Worm (Caenorhabditis elegans) whole organism, L4 larva: ENCODE data around the gene B0250.18.

Experiments
- aly-2 ChIP-seq: sonication (generic microtip); optimal IDR thresholded peaks from 2 replicates; lab custom pipeline; 2018; ENCODE audit warnings: missing biosample characterization, missing genetic modification characterization
- lsy-2 ChIP-seq, 2 experiments: fragments of 150-350 bp in 1 of 2; sonication (generic microtip) in 1 of 2; optimal IDR thresholded peaks; 2 replicates each; lab custom pipeline; 2014 to 2017; ENCODE audit warnings: missing biosample characterization in 2 of 2, missing genetic modification characterization in 2 of 2
- unc-130 ChIP-seq: sonication (generic microtip); optimal IDR thresholded peaks from 2 replicates; lab custom pipeline; 2016; ENCODE audit warnings: missing genetic modification reagents, missing genetic modification characterization, missing compliant biosample characterization
- ztf-11 ChIP-seq: fragments of 150-350 bp; optimal IDR thresholded peaks from 2 replicates; lab custom pipeline; 2014; ENCODE audit warnings: missing biosample characterization, missing genetic modification characterization

ce11 chrV:20497537-20497936 lies 36.8 kb upstream of the B0250.18 start:
- no peak for TF ChIP-seq lsy-2 (tag; optimal IDR thresholded peaks at IDR 0.05; lab: Kevin White, UChicago)
- TF ChIP-seq unc-130 (GFP tag; lab: Kevin White, UChicago): no peak
- no peak for TF ChIP-seq aly-2
- no peak for TF ChIP-seq ztf-11 (tag; lab: Kevin White, UChicago)
